Worm (Caenorhabditis elegans) whole organism, young adult: ENCODE measurements around the gene T24A6.7.

Experiments used
- F49E8.2 ChIP-seq: sonication (generic microtip); optimal IDR thresholded peaks from 3 replicates; lab custom pipeline; 2017; ENCODE audit warnings: missing genetic modification characterization, mild to moderate bottlenecking, missing compliant biosample characterization, antibody characterized with exemption, moderate library complexity; ENCODE audit not compliant: insufficient read depth
- Y95B8A.8 ChIP-seq: fragments of 200-800 bp; sonication (Bioruptor generic); IDR thresholded peaks from 2 replicates; pipeline ENCODE4 v1.3.6; 2022; ENCODE audit warnings: missing genetic modification reagents, missing genetic modification characterization, missing compliant biosample characterization
- aptf-3 ChIP-seq: fragments of 200-800 bp; sonication (Bioruptor generic); IDR thresholded peaks from 2 replicates; pipeline ENCODE4 v1.3.6; 2022; ENCODE audit warnings: missing genetic modification characterization, missing compliant biosample characterization
- dpff-1 ChIP-seq: sonication (generic microtip); optimal IDR thresholded peaks from 2 replicates; lab custom pipeline; 2017; ENCODE audit warnings: mild to moderate bottlenecking, missing genetic modification characterization, missing compliant biosample characterization
- dpl-1 ChIP-seq: fragments of 150-350 bp; optimal IDR thresholded peaks from 2 replicates; lab custom pipeline; 2014; ENCODE audit warnings: missing biosample characterization, missing genetic modification reagents, missing genetic modification characterization
- gei-17 ChIP-seq: fragments of 200-800 bp; sonication (Bioruptor generic); optimal IDR thresholded peaks from 2 replicates; lab custom pipeline; 2018; ENCODE audit warnings: mild to moderate bottlenecking, missing genetic modification characterization, missing compliant biosample characterization
- lin-35 ChIP-seq, 3 experiments: fragments of 150-350 bp in 2 of 3; sonication (generic microtip) in 1 of 3; optimal IDR thresholded peaks; 2 replicates each; lab custom pipeline; 2014 to 2018; ENCODE audit warnings: missing biosample characterization in 3 of 3, missing genetic modification characterization in 3 of 3, missing genetic modification reagents in 3 of 3
- nhr-90 ChIP-seq: sonication (generic microtip); optimal IDR thresholded peaks from 2 replicates; lab custom pipeline; 2016; ENCODE audit warnings: missing genotype, mild to moderate bottlenecking, missing genetic modification characterization, missing compliant biosample characterization
- sdz-38 ChIP-seq: sonication (generic microtip); optimal IDR thresholded peaks from 2 replicates; lab custom pipeline; 2016; ENCODE audit warnings: missing genotype, missing genetic modification characterization, missing compliant biosample characterization
- snpc-4 ChIP-seq, 5 experiments: fragments of 150-350 bp in 1 of 5; sonication (generic microtip) in 4 of 5; optimal IDR thresholded peaks; 2 replicates each; lab custom pipeline; 2014 to 2018; ENCODE audit warnings: missing genetic modification characterization in 5 of 5, missing biosample characterization in 3 of 5, antibody characterized with exemption in 2 of 5, mild to moderate bottlenecking in 2 of 5, missing compliant biosample characterization in 2 of 5, missing genotype in 2 of 5, moderate library complexity in 2 of 5, missing genetic modification reagents in 1 of 5
- unc-62 ChIP-seq: fragments of 150-350 bp; optimal IDR thresholded peaks from 2 replicates; lab custom pipeline; 2014; ENCODE audit warnings: missing biosample characterization, missing genetic modification reagents, missing genetic modification characterization

ce11 chrV:3477496-3477895 is 47.6 kb upstream of the T24A6.7 start, which contains the start of gene srbc-31:
- TF ChIP-seq dpff-1 (tag; lab: Kevin White, UChicago) = no peak
- no peak for TF ChIP-seq aptf-3 (GFP tag; lab: Robert Waterston, UW)
- TF ChIP-seq snpc-4 (GFP tag; optimal IDR thresholded peaks at IDR 0.05; lab: Kevin White, UChicago) = no peak
- TF ChIP-seq snpc-4 (tag; optimal IDR thresholded peaks at IDR 0.05; lab: Kevin White, UChicago) = no peak
- no peak for TF ChIP-seq unc-62
- TF ChIP-seq dpl-1 (GFP tag; lab: Kevin White, UChicago) = no peak
- TF ChIP-seq F49E8.2 (tag; lab: Kevin White, UChicago) = no peak
- no peak for TF ChIP-seq gei-17 (GFP tag; lab: Kevin White, UChicago)
- no peak for TF ChIP-seq sdz-38 (tag; lab: Kevin White, UChicago)
- no peak for TF ChIP-seq nhr-90 (tag; lab: Kevin White, UChicago)
- TF ChIP-seq lin-35 (GFP tag; optimal IDR thresholded peaks at IDR 0.05; lab: Kevin White, UChicago) = no peak
- TF ChIP-seq Y95B8A.8 = no peak
